Worm (Caenorhabditis elegans) whole organism, L1 larva: ENCODE measurements around the gene lgg-2.
A peak's percentile ranks its signal among the peaks of the same experiment; 100 is the strongest.

Experiments used
- C34B4.2 ChIP-seq: sonication (generic microtip); optimal IDR thresholded peaks from 2 replicates; lab custom pipeline; 2017; ENCODE audit warnings: mild to moderate bottlenecking, missing genetic modification characterization, missing compliant biosample characterization
- alr-1 ChIP-seq: fragments of 200-800 bp; sonication (Bioruptor generic); optimal IDR thresholded peaks from 2 replicates; lab custom pipeline; 2018; ENCODE audit warnings: borderline replicate concordance, mild to moderate bottlenecking, missing genetic modification characterization, missing compliant biosample characterization
- aly-2 ChIP-seq: fragments of 150-350 bp; optimal IDR thresholded peaks from 2 replicates; lab custom pipeline; 2014; ENCODE audit warnings: missing biosample characterization, missing genetic modification characterization
- ama-1 ChIP-seq: fragments of 150-350 bp; optimal IDR thresholded peaks from 2 replicates; lab custom pipeline; 2014
- blmp-1 ChIP-seq: fragments of 150-350 bp; optimal IDR thresholded peaks from 2 replicates; lab custom pipeline; 2014; ENCODE audit warnings: missing biosample characterization, missing genetic modification characterization
- ceh-8 ChIP-seq: fragments of 200-800 bp; sonication (Bioruptor generic); optimal IDR thresholded peaks from 2 replicates; lab custom pipeline; 2018; ENCODE audit warnings: mild to moderate bottlenecking, missing genetic modification characterization, moderate library complexity, missing compliant biosample characterization
- ceh-82 ChIP-seq, 3 experiments: fragments of 150-350 bp in 1 of 3; sonication (generic microtip) in 2 of 3; optimal IDR thresholded peaks; 2 replicates each; lab custom pipeline; 2014 to 2017; ENCODE audit warnings: missing biosample characterization in 3 of 3, missing genetic modification characterization in 3 of 3
- ceh-88 ChIP-seq: fragments of 200-800 bp; sonication (Bioruptor generic); IDR thresholded peaks from 2 replicates; pipeline ENCODE4 v1.3.6; 2022; ENCODE audit warnings: missing genetic modification characterization, missing compliant biosample characterization
- ces-1 ChIP-seq: fragments of 150-350 bp; optimal IDR thresholded peaks from 2 replicates; lab custom pipeline; 2014; ENCODE audit warnings: missing biosample characterization, missing genetic modification reagents, missing genetic modification characterization
- efl-1 ChIP-seq, 4 experiments: fragments of 150-350 bp; optimal IDR thresholded peaks in 3 of 4; peaks in 1 of 4; 1 replicate in 1 of 4; 2 replicates in 3 of 4; lab custom pipeline; 2014; ENCODE audit warnings: missing biosample characterization in 2 of 4, missing genetic modification characterization in 2 of 4, missing genetic modification reagents in 2 of 4
- egl-27 ChIP-seq, 2 experiments: fragments of 150-350 bp in 1 of 2; sonication (generic microtip); optimal IDR thresholded peaks; 3 replicates each; lab custom pipeline; 2017 to 2018; ENCODE audit warnings: missing biosample characterization in 2 of 2, missing genetic modification characterization in 2 of 2, missing genetic modification reagents in 2 of 2
- elt-2 ChIP-seq: sonication (generic microtip); optimal IDR thresholded peaks from 2 replicates; lab custom pipeline; 2016; ENCODE audit warnings: missing genetic modification characterization, mild to moderate bottlenecking, inconsistent platforms, missing compliant biosample characterization, missing genetic modification reagents
- fkh-4 ChIP-seq: sonication (generic microtip); optimal IDR thresholded peaks from 2 replicates; lab custom pipeline; 2016; ENCODE audit warnings: missing compliant biosample characterization, missing genetic modification characterization, borderline replicate concordance
- fkh-8 ChIP-seq: sonication (generic microtip); optimal IDR thresholded peaks from 2 replicates; lab custom pipeline; 2016; ENCODE audit warnings: mild to moderate bottlenecking, missing genetic modification characterization, missing compliant biosample characterization
- hpl-2 ChIP-seq: fragments of 150-350 bp; optimal IDR thresholded peaks from 2 replicates; lab custom pipeline; 2014; ENCODE audit warnings: missing biosample characterization, missing genetic modification reagents, missing genetic modification characterization
- irx-1 ChIP-seq: sonication (generic microtip); optimal IDR thresholded peaks from 2 replicates; lab custom pipeline; 2016; ENCODE audit warnings: missing genetic modification characterization, missing compliant biosample characterization
- jun-1 ChIP-seq: fragments of 150-350 bp; optimal IDR thresholded peaks from 2 replicates; lab custom pipeline; 2014; ENCODE audit warnings: missing biosample characterization, missing genetic modification reagents, missing genetic modification characterization
- lin-13 ChIP-seq: fragments of 150-350 bp; optimal IDR thresholded peaks from 2 replicates; lab custom pipeline; 2014; ENCODE audit warnings: missing biosample characterization, missing genetic modification reagents, missing genetic modification characterization
- lin-14 ChIP-seq: fragments of 200-800 bp; sonication (Bioruptor generic); optimal IDR thresholded peaks from 2 replicates; lab custom pipeline; 2018; ENCODE audit warnings: mild to moderate bottlenecking, missing genetic modification characterization, moderate library complexity, missing compliant biosample characterization
- lin-35 ChIP-seq, 2 experiments: fragments of 150-350 bp; optimal IDR thresholded peaks; 2 replicates each; lab custom pipeline; 2014; ENCODE audit warnings: missing biosample characterization in 2 of 2, missing genetic modification characterization in 2 of 2, missing genetic modification reagents in 2 of 2
- lin-39 ChIP-seq: fragments of 150-350 bp; optimal IDR thresholded peaks from 2 replicates; lab custom pipeline; 2014; ENCODE audit warnings: missing biosample characterization, missing genetic modification reagents, missing genetic modification characterization
- lir-3 ChIP-seq: sonication (generic microtip); optimal IDR thresholded peaks from 2 replicates; lab custom pipeline; 2016; ENCODE audit warnings: mild to moderate bottlenecking, missing genetic modification characterization, moderate library complexity, missing compliant biosample characterization; ENCODE audit not compliant: poor library complexity
- lsy-2 ChIP-seq, 2 experiments: fragments of 150-350 bp; optimal IDR thresholded peaks; 2 replicates each; lab custom pipeline; 2014; ENCODE audit warnings: missing biosample characterization in 2 of 2, missing genetic modification characterization in 2 of 2
- mep-1 ChIP-seq: fragments of 150-350 bp; optimal IDR thresholded peaks from 2 replicates; lab custom pipeline; 2014; ENCODE audit warnings: missing biosample characterization, missing genetic modification characterization
- nhr-11 ChIP-seq: fragments of 150-350 bp; optimal IDR thresholded peaks from 2 replicates; lab custom pipeline; 2014; ENCODE audit warnings: missing biosample characterization, missing genetic modification characterization
- nhr-12 ChIP-seq: sonication (generic microtip); optimal IDR thresholded peaks from 2 replicates; lab custom pipeline; 2017; ENCODE audit warnings: missing biosample characterization, missing genetic modification characterization
- nhr-19 ChIP-seq: fragments of 200-800 bp; sonication (Bioruptor generic); conservative IDR thresholded peaks from 2 replicates; pipeline ENCODE4 v1.3.6; 2022; ENCODE audit warnings: missing genetic modification characterization, missing compliant biosample characterization
- nhr-237 ChIP-seq: fragments of 150-350 bp; optimal IDR thresholded peaks from 2 replicates; lab custom pipeline; 2014; ENCODE audit warnings: missing biosample characterization, missing genetic modification characterization
- nhr-28 ChIP-seq: fragments of 150-350 bp; optimal IDR thresholded peaks from 2 replicates; lab custom pipeline; 2014; ENCODE audit warnings: missing biosample characterization, missing genetic modification characterization
- nhr-47 ChIP-seq: sonication (generic microtip); optimal IDR thresholded peaks from 2 replicates; lab custom pipeline; 2016; ENCODE audit warnings: mild to moderate bottlenecking, missing genetic modification characterization, moderate library complexity, missing compliant biosample characterization
- nhr-71 ChIP-seq: sonication (generic microtip); optimal IDR thresholded peaks from 2 replicates; lab custom pipeline; 2016; ENCODE audit warnings: mild to moderate bottlenecking, missing genetic modification characterization, moderate library complexity, missing compliant biosample characterization
- nhr-76 ChIP-seq: sonication (generic microtip); optimal IDR thresholded peaks from 2 replicates; lab custom pipeline; 2017; ENCODE audit warnings: missing biosample characterization, missing genetic modification characterization
- nhr-77 ChIP-seq: fragments of 150-350 bp; optimal IDR thresholded peaks from 2 replicates; lab custom pipeline; 2014; ENCODE audit warnings: missing biosample characterization, missing genetic modification characterization
- nhr-85 ChIP-seq: sonication (generic microtip); peaks from one replicate; lab custom pipeline; 2016; ENCODE audit warnings: missing genetic modification characterization, inconsistent platforms, missing compliant biosample characterization
- nhr-90 ChIP-seq: sonication (generic microtip); optimal IDR thresholded peaks from 2 replicates; lab custom pipeline; 2016; ENCODE audit warnings: mild to moderate bottlenecking, missing genetic modification characterization, missing compliant biosample characterization; ENCODE audit not compliant: poor library complexity
- pag-3 ChIP-seq: sonication (generic microtip); optimal IDR thresholded peaks from 2 replicates; lab custom pipeline; 2017; ENCODE audit warnings: missing genetic modification characterization, mild to moderate bottlenecking, missing compliant biosample characterization, antibody characterized with exemption, borderline replicate concordance; ENCODE audit not compliant: insufficient read depth
- rnt-1 ChIP-seq: sonication (generic microtip); optimal IDR thresholded peaks from 2 replicates; lab custom pipeline; 2016; ENCODE audit warnings: mild to moderate bottlenecking, missing genetic modification characterization, moderate library complexity, missing compliant biosample characterization
- snu-23 ChIP-seq: sonication (generic microtip); optimal IDR thresholded peaks from 2 replicates; lab custom pipeline; 2016; ENCODE audit warnings: missing genetic modification characterization, missing compliant biosample characterization
- sox-4 ChIP-seq: sonication (generic microtip); optimal IDR thresholded peaks from 2 replicates; lab custom pipeline; 2016; ENCODE audit warnings: missing genetic modification characterization, missing compliant biosample characterization
- sup-37 ChIP-seq: fragments of 200-800 bp; sonication (Bioruptor generic); optimal IDR thresholded peaks from 2 replicates; lab custom pipeline; 2018; ENCODE audit warnings: mild to moderate bottlenecking, missing genetic modification characterization, missing compliant biosample characterization
- swsn-7 ChIP-seq: sonication (generic microtip); optimal IDR thresholded peaks from 2 replicates; lab custom pipeline; 2016; ENCODE audit warnings: missing genetic modification characterization, missing compliant biosample characterization
- unc-130 ChIP-seq: fragments of 150-350 bp; optimal IDR thresholded peaks from 2 replicates; lab custom pipeline; 2017; ENCODE audit warnings: missing biosample characterization, missing genetic modification characterization, inconsistent platforms
- unc-30 ChIP-seq: sonication (generic microtip); optimal IDR thresholded peaks from 2 replicates; lab custom pipeline; 2017; ENCODE audit warnings: missing biosample characterization, missing genetic modification characterization
- unc-86 ChIP-seq: sonication (generic microtip); optimal IDR thresholded peaks from 2 replicates; lab custom pipeline; 2016; ENCODE audit warnings: missing genetic modification characterization, missing compliant biosample characterization
- unc-98 ChIP-seq: fragments of 200-800 bp; sonication (Bioruptor generic); IDR thresholded peaks from 2 replicates; pipeline ENCODE4 v1.3.6; 2022; ENCODE audit warnings: missing genetic modification characterization, missing compliant biosample characterization
- xbp-1 ChIP-seq: sonication (generic microtip); optimal IDR thresholded peaks from 2 replicates; lab custom pipeline; 2016; ENCODE audit warnings: missing genetic modification characterization, missing compliant biosample characterization
- zip-4 ChIP-seq: fragments of 200-800 bp; sonication (Bioruptor generic); optimal IDR thresholded peaks from 2 replicates; lab custom pipeline; 2018; ENCODE audit warnings: mild to moderate bottlenecking, missing genetic modification characterization, moderate library complexity, missing compliant biosample characterization
- ztf-11 ChIP-seq, 2 experiments: sonication (generic microtip); optimal IDR thresholded peaks; 2 replicates each; lab custom pipeline; 2016 to 2017; ENCODE audit warnings: missing genetic modification characterization in 2 of 2, missing biosample characterization in 1 of 2, missing compliant biosample characterization in 1 of 2
- ztf-4 ChIP-seq: fragments of 150-350 bp; optimal IDR thresholded peaks from 2 replicates; lab custom pipeline; 2014; ENCODE audit warnings: missing biosample characterization, missing genetic modification characterization

The lgg-2 gene

ce11 chrIV:10933777-10934546 lies 1.7 kb downstream of the lgg-2 start:
- TF ChIP-seq hpl-2 (GFP tag; lab: Kevin White, UChicago), result no peak
- no peak for TF ChIP-seq alr-1 (tag; lab: Kevin White, UChicago)
- TF ChIP-seq snu-23, result no peak
- TF ChIP-seq efl-1 (optimal IDR thresholded peaks at IDR 0.05; lab: Kevin White, UChicago), result no peak
- peak in 1 of 2 experiments; percentile 80 for TF ChIP-seq efl-1 (GFP tag; optimal IDR thresholded peaks at IDR 0.05 in 1 of 2; lab: Kevin White, UChicago)
- no peak for TF ChIP-seq mep-1 (tag; lab: Kevin White, UChicago)
- TF ChIP-seq ceh-8 (GFP tag; lab: Kevin White, UChicago), result no peak
- TF ChIP-seq zip-4 (GFP tag; lab: Kevin White, UChicago), result peak; percentile 16
- no peak for TF ChIP-seq C34B4.2 (tag; lab: Kevin White, UChicago)
- TF ChIP-seq unc-98 (GFP tag; lab: Robert Waterston, UW), result no peak
- TF ChIP-seq nhr-47 (tag; lab: Kevin White, UChicago), result peak; percentile 34
- no peak for TF ChIP-seq ztf-4
- TF ChIP-seq ceh-88 (GFP tag; lab: Robert Waterston, UW), result peak; percentile 44; the same call in 1 of the 2 replicates
- no peak for TF ChIP-seq nhr-77
- no peak for TF ChIP-seq egl-27 (tag; optimal IDR thresholded peaks at IDR 0.05; lab: Kevin White, UChicago)
- TF ChIP-seq lin-14, result peak; percentile 14
- TF ChIP-seq nhr-90 (tag; lab: Kevin White, UChicago), result peak; percentile 39
- no peak for TF ChIP-seq ces-1 (GFP tag; lab: Kevin White, UChicago)
- no peak for TF ChIP-seq jun-1 (tag; lab: Kevin White, UChicago)
- TF ChIP-seq rnt-1, result peak; percentile 8
- TF ChIP-seq xbp-1, result no peak
- TF ChIP-seq irx-1 (tag; lab: Kevin White, UChicago), result peak; percentile 22
- TF ChIP-seq nhr-85, result peak; percentile 57
- TF ChIP-seq lsy-2 (tag; optimal IDR thresholded peaks at IDR 0.05; lab: Kevin White, UChicago), result peak in 1 of 2 experiments; percentile 15
- TF ChIP-seq nhr-28 (tag; lab: Kevin White, UChicago), result no peak
- TF ChIP-seq lin-35 (GFP tag; optimal IDR thresholded peaks at IDR 0.05; lab: Kevin White, UChicago), result no peak
- peak; percentile 1 for TF ChIP-seq swsn-7 (tag; lab: Kevin White, UChicago)
- peak; percentile 57 for TF ChIP-seq nhr-71
- TF ChIP-seq lin-13, result no peak
- peak; percentile 21; the same call in 1 of the 2 replicates for TF ChIP-seq nhr-19
- no peak for TF ChIP-seq nhr-11 (tag; lab: Kevin White, UChicago)
- TF ChIP-seq aly-2 (tag; lab: Kevin White, UChicago), result no peak
- no peak for TF ChIP-seq ztf-11 (tag; optimal IDR thresholded peaks at IDR 0.05; lab: Kevin White, UChicago)
- no peak for TF ChIP-seq fkh-8 (tag; lab: Kevin White, UChicago)
- TF ChIP-seq blmp-1 (tag; lab: Kevin White, UChicago), result no peak
- TF ChIP-seq unc-30, result no peak
- peak; percentile 31 for TF ChIP-seq elt-2
- TF ChIP-seq ama-1 (lab: Kevin White, UChicago), result peak; percentile 84

- TF ChIP-seq mep-1 (tag; lab: Kevin White, UChicago) (peak; percentile 86), blmp-1 (tag; lab: Kevin White, UChicago) (no peak), efl-1 (optimal IDR thresholded peaks at IDR 0.05; lab: Kevin White, UChicago) (peak; percentile 64 to 77), efl-1 (GFP tag; optimal IDR thresholded peaks at IDR 0.05 in 1 of 2; lab: Kevin White, UChicago) (peak; percentile 77 to 96), nhr-11 (tag; lab: Kevin White, UChicago) (no peak), egl-27 (tag; optimal IDR thresholded peaks at IDR 0.05; lab: Kevin White, UChicago) (peak in 1 of 2 experiments; percentile 3), nhr-76 (no peak), sox-4 (tag; lab: Kevin White, UChicago) (no peak), rnt-1 (peak; percentile 80), irx-1 (tag; lab: Kevin White, UChicago) (no peak), fkh-4 (tag; lab: Kevin White, UChicago) (no peak), sup-37 (GFP tag; lab: Kevin White, UChicago) (no peak), ztf-11 (tag; optimal IDR thresholded peaks at IDR 0.05; lab: Kevin White, UChicago) (no peak), lin-39 (tag; lab: Kevin White, UChicago) (peak; percentile 41), unc-86 (tag; lab: Kevin White, UChicago) (peak; percentile 52), nhr-12 (tag; lab: Kevin White, UChicago) (no peak), lin-35 (GFP tag; optimal IDR thresholded peaks at IDR 0.05; lab: Kevin White, UChicago) (peak; percentile 76 to 82), pag-3 (no peak), snu-23 (peak; percentile 76), lir-3 (tag; lab: Kevin White, UChicago) (no peak), ceh-82 (tag; optimal IDR thresholded peaks at IDR 0.05; lab: Kevin White, UChicago) (peak; percentile 53 to 73 (median 63)), unc-130 (tag; lab: Kevin White, UChicago) (peak; percentile 9), nhr-237 (tag; lab: Kevin White, UChicago) (no peak), unc-98 (GFP tag; lab: Robert Waterston, UW) (no peak)
Observed at ce11 chrIV:10933062-10933552, 2.6 kb downstream of the lgg-2 start, which contains the start of the genes dnc-1 and lsm-7. TSS of gene dnc-1 (minus strand) at chrIV:10933203. TSS of gene lsm-7 (plus strand) at chrIV:10933502.
